Fruit fly (Drosophila melanogaster): ENCODE data around the gene Kal1.

dm6 chr3R:24104471-24105311 lies 36.5 kb upstream of the Kal1 start:
- TF ChIP-seq Hr38 (GFP tag; optimal IDR thresholded peaks at IDR 0.05) (no peak), fd85E (GFP tag; optimal IDR thresholded peaks at IDR 0.05) (no peak)

Data from whole organism, prepupa.